Worm (Caenorhabditis elegans) whole organism, L4 larva: ENCODE data around the gene K01H12.4.

Experiments used
- F10B5.3 ChIP-seq: sonication (generic microtip); optimal IDR thresholded peaks from 2 replicates; lab custom pipeline; 2016; ENCODE audit warnings: mild to moderate bottlenecking, missing genetic modification characterization, missing compliant biosample characterization
- ama-1 ChIP-seq: fragments of 150-350 bp; optimal IDR thresholded peaks from 2 replicates; lab custom pipeline; 2014; ENCODE audit warnings: inconsistent platforms, mixed read lengths
- ceh-32 ChIP-seq: sonication (generic microtip); optimal IDR thresholded peaks from 2 replicates; lab custom pipeline; 2016; ENCODE audit warnings: mild to moderate bottlenecking, missing genetic modification characterization, missing compliant biosample characterization; ENCODE audit not compliant: poor library complexity
- jun-1 ChIP-seq: fragments of 150-350 bp; optimal IDR thresholded peaks from 2 replicates; lab custom pipeline; 2014; ENCODE audit warnings: missing biosample characterization, missing genetic modification reagents, missing genetic modification characterization
- lin-29 ChIP-seq: fragments of 200-800 bp; sonication (Bioruptor generic); IDR thresholded peaks from 2 replicates; pipeline ENCODE4 v1.3.6; 2022; ENCODE audit warnings: missing genetic modification reagents, missing genetic modification characterization, missing compliant biosample characterization
- lir-3 ChIP-seq: sonication (generic microtip); optimal IDR thresholded peaks from 2 replicates; lab custom pipeline; 2016; ENCODE audit warnings: mild to moderate bottlenecking, missing genetic modification characterization, missing compliant biosample characterization
- mep-1 ChIP-seq: fragments of 150-350 bp; sonication (generic microtip); optimal IDR thresholded peaks from 3 replicates; lab custom pipeline; 2014; ENCODE audit warnings: missing biosample characterization, missing genetic modification characterization
- nhr-76 ChIP-seq: fragments of 150-350 bp; optimal IDR thresholded peaks from 2 replicates; lab custom pipeline; 2014; ENCODE audit warnings: missing biosample characterization, missing genetic modification characterization
- skn-1 ChIP-seq: fragments of 150-350 bp; optimal IDR thresholded peaks from 2 replicates; lab custom pipeline; 2014; ENCODE audit warnings: missing biosample characterization, missing genetic modification characterization

DNA sequence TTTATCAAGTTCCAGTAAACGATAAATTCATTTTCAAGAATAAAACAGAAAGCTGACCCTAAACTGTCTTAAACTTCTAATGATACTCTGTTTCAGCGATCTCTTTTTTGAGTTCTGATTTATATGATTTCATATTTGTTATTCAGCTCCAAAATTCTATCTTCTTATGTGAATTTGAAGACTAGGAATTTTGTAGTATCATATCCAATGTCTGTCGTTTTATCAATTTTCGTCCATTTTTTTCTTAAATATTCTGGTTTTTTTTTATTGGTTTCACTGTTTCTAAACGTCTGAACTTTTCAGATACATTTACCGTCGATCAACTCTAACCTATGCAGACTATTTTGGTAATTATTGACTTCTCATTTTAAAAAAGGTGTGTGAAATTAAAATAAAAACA lies 12.1 kb downstream of the K01H12.4 start, which contains the start of the genes nhr-138 and C28D4.18:
- TF ChIP-seq lin-29 (no peak), lir-3 (no peak), mep-1 (tag; lab: Kevin White, UChicago) (no peak), jun-1 (tag; lab: Kevin White, UChicago) (no peak), ama-1 (lab: Kevin White, UChicago) (no peak), nhr-76 (tag; lab: Kevin White, UChicago) (no peak), F10B5.3 (no peak), skn-1 (no peak), ceh-32 (no peak)
